Fruit fly (Drosophila melanogaster): ENCODE results near the gene CG5946.

CG5946 gene

dm6 chr3L:11822446-11823334, 615 bp upstream of the CG5946 start, which contains the start of gene RpL10Ab (continued):
- TF ChIP-seq Bdp1 (GFP tag; optimal IDR thresholded peaks at IDR 0.05) (no peak), inv (GFP tag; IDR thresholded peaks at IDR 0.05; ENCODE audit: partially characterized antibody) (peak; percentile 82), CG2116 (GFP tag; optimal IDR thresholded peaks at IDR 0.05) (peak; percentile 40), CG2120 (GFP tag; optimal IDR thresholded peaks at IDR 0.05) (peak; percentile 20), HmgZ (tag; optimal IDR thresholded peaks at IDR 0.05) (no peak), CG8478 (optimal IDR thresholded peaks at IDR 0.05) (no peak), exex (tag; optimal IDR thresholded peaks at IDR 0.05) (peak; percentile 19), Atf6 (GFP tag; IDR thresholded peaks at IDR 0.05) (peak; percentile 39), CG3847 (GFP tag; IDR thresholded peaks at IDR 0.05) (peak; percentile 45), nerfin-2 (GFP tag; IDR thresholded peaks at IDR 0.05; ENCODE audit: partially characterized antibody) (peak; percentile 78), CG10654 (GFP tag; optimal IDR thresholded peaks at IDR 0.05) (peak; percentile 22), Oli (tag; optimal IDR thresholded peaks at IDR 0.05) (peak; percentile 29), CG8388 (GFP tag; optimal IDR thresholded peaks at IDR 0.05) (peak; percentile 50), CG42726 (GFP tag; IDR thresholded peaks at IDR 0.05; ENCODE audit: partially characterized antibody) (peak; percentile 95), CG32532 (GFP tag; IDR thresholded peaks at IDR 0.05) (peak; percentile 78), CG4404 (GFP tag; IDR thresholded peaks at IDR 0.05) (peak; percentile 80), CG16863 (GFP tag; optimal IDR thresholded peaks at IDR 0.05) (peak; percentile 27), CG2678 (tag; optimal IDR thresholded peaks at IDR 0.05) (peak; percentile 50), dati (GFP tag; IDR thresholded peaks at IDR 0.05) (no peak; the same call in 1 of the 2 replicates), prd (optimal IDR thresholded peaks at IDR 0.05) (no peak), prd (GFP tag; IDR thresholded peaks at IDR 0.05) (peak; percentile 78; the same call in 2 of the 3 replicates), oc (tag; optimal IDR thresholded peaks at IDR 0.05) (no peak), CG13424 (tag; optimal IDR thresholded peaks at IDR 0.05) (peak; percentile 61), CG7745 (tag; optimal IDR thresholded peaks at IDR 0.05) (no peak), Hr3 (GFP tag; optimal IDR thresholded peaks at IDR 0.05) (peak; percentile 70), sisA (GFP tag; IDR thresholded peaks at IDR 0.05) (peak; percentile 72), CG10543 (GFP tag; optimal IDR thresholded peaks at IDR 0.05) (peak; percentile 54), Opbp (GFP tag; IDR thresholded peaks at IDR 0.05; ENCODE audit: partially characterized antibody) (peak; percentile 96), ap (GFP tag; IDR thresholded peaks at IDR 0.05) (0 out of 2 replicates have a peak, but pooled peaks have one; percentile 29), YL-1 (GFP tag; optimal IDR thresholded peaks at IDR 0.05) (peak; percentile 92), CG2129 (GFP tag; IDR thresholded peaks at IDR 0.05; ENCODE audit: partially characterized antibody) (peak; percentile 66), psq (GFP tag; optimal IDR thresholded peaks at IDR 0.05) (no peak), fru (optimal IDR thresholded peaks at IDR 0.05) (no peak), vnd (GFP tag; IDR thresholded peaks at IDR 0.05; ENCODE audit: partially characterized antibody) (peak; percentile 74), ftz-f1 (GFP tag; optimal IDR thresholded peaks at IDR 0.05) (no peak), tgo (GFP tag; IDR thresholded peaks at IDR 0.05) (peak; percentile 71), sug (tag; optimal IDR thresholded peaks at IDR 0.05) (peak; percentile 33), Dip2 (GFP tag; IDR thresholded peaks at IDR 0.05) (no peak), wor (GFP tag; IDR thresholded peaks at IDR 0.05) (0 out of 2 replicates have a peak, but pooled peaks have one; percentile 23), CG6683 (GFP tag; optimal IDR thresholded peaks at IDR 0.05) (peak; percentile 25), CG7786 (GFP tag; optimal IDR thresholded peaks at IDR 0.05) (no peak), CG30431 (GFP tag; optimal IDR thresholded peaks at IDR 0.05) (peak; percentile 24), Dp (GFP tag; optimal IDR thresholded peaks at IDR 0.05) (no peak), slbo (GFP tag; IDR thresholded peaks at IDR 0.05) (peak; percentile 74), esg (GFP tag; conservative IDR thresholded peaks at IDR 0.05) (peak; percentile 62), maf-S (GFP tag; optimal IDR thresholded peaks at IDR 0.05) (peak; percentile 46), B-H1 (GFP tag; IDR thresholded peaks at IDR 0.05) (peak; percentile 9; the same call in 1 of the 3 replicates), CG17328 (GFP tag; IDR thresholded peaks at IDR 0.05) (peak; percentile 71), CG1602 (GFP tag; optimal IDR thresholded peaks at IDR 0.05) (peak; percentile 55)

All from whole organism, embryonic.